Fruit fly (Drosophila melanogaster): ENCODE results near the gene Npc2d.
A peak's percentile ranks its signal among the peaks of the same experiment; 100 is the strongest.

Npc2d gene

dm6 chr3R:10084914-10085313 is 29.0 kb upstream of the Npc2d start (continued):
- TF ChIP-seq Pdp1 (GFP tag; optimal IDR thresholded peaks at IDR 0.05) (peak; percentile 8 to 27), Nf-YA (GFP tag; IDR thresholded peaks at IDR 0.05) (peak; percentile 21; the same call in 1 of the 2 replicates), btn (GFP tag; optimal IDR thresholded peaks at IDR 0.05) (no peak), zfh1 (GFP tag; IDR thresholded peaks at IDR 0.05) (0 out of 3 replicates have a peak, but pooled peaks have one; percentile 50), CG1647 (GFP tag; optimal IDR thresholded peaks at IDR 0.05) (peak; percentile 57), org-1 (GFP tag; optimal IDR thresholded peaks at IDR 0.05) (peak; percentile 39), CG2678 (tag; optimal IDR thresholded peaks at IDR 0.05) (peak; percentile 70), CG30403 (GFP tag; optimal IDR thresholded peaks at IDR 0.05) (peak; percentile 49), CG15011 (GFP tag; optimal IDR thresholded peaks at IDR 0.05) (peak; percentile 22), zf30C (GFP tag; optimal IDR thresholded peaks at IDR 0.05) (no peak), nau (GFP tag; optimal IDR thresholded peaks at IDR 0.05) (no peak), phol (tag; optimal IDR thresholded peaks at IDR 0.05) (no peak), CG10267 (tag; optimal IDR thresholded peaks at IDR 0.05) (no peak), Xrp1 (GFP tag; IDR thresholded peaks at IDR 0.05) (peak; percentile 19; the same call in 1 of the 2 replicates), CG2712 (tag; optimal IDR thresholded peaks at IDR 0.05) (peak; percentile 9), Trl (optimal IDR thresholded peaks at IDR 0.05) (no peak), Trl (GFP tag; optimal IDR thresholded peaks at IDR 0.05) (no peak), CTCF (GFP tag; optimal IDR thresholded peaks at IDR 0.05) (no peak), slbo (GFP tag; IDR thresholded peaks at IDR 0.05) (peak; percentile 90), kni (GFP tag; optimal IDR thresholded peaks at IDR 0.05) (no peak), wor (GFP tag; IDR thresholded peaks at IDR 0.05) (no peak), row (GFP tag; IDR thresholded peaks at IDR 0.05) (peak; percentile 62), usp (GFP tag; optimal IDR thresholded peaks at IDR 0.05) (no peak), NFAT (GFP tag; IDR thresholded peaks at IDR 0.05) (peak; percentile 77), CG7928 (GFP tag; optimal IDR thresholded peaks at IDR 0.05) (peak; percentile 28), CG8765 (GFP tag; IDR thresholded peaks at IDR 0.05) (peak; percentile 68; the same call in 1 of the 2 replicates), ttk (GFP tag; IDR thresholded peaks at IDR 0.05) (peak; percentile 52), gt (GFP tag; IDR thresholded peaks at IDR 0.05) (no peak), CG15601 (tag; optimal IDR thresholded peaks at IDR 0.05) (no peak), CG9876 (GFP tag; optimal IDR thresholded peaks at IDR 0.05) (peak; percentile 28), CG6854 (GFP tag; optimal IDR thresholded peaks at IDR 0.05) (no peak), TFAM (GFP tag; optimal IDR thresholded peaks at IDR 0.05) (no peak), CG8478 (optimal IDR thresholded peaks at IDR 0.05) (no peak), sens-2 (GFP tag; IDR thresholded peaks at IDR 0.05) (no peak), CG12659 (GFP tag; optimal IDR thresholded peaks at IDR 0.05) (peak; percentile 40), danr (GFP tag; IDR thresholded peaks at IDR 0.05) (peak; percentile 33; the same call in 1 of the 2 replicates), CG10431 (GFP tag; optimal IDR thresholded peaks at IDR 0.05) (no peak), mld (GFP tag; IDR thresholded peaks at IDR 0.05; ENCODE audit: partially characterized antibody) (no peak), Chrac-16 (GFP tag; optimal IDR thresholded peaks at IDR 0.05) (no peak), mirr (GFP tag; optimal IDR thresholded peaks at IDR 0.05) (no peak), vfl (GFP tag; optimal IDR thresholded peaks at IDR 0.05) (peak; percentile 26), HLH4C (GFP tag; IDR thresholded peaks at IDR 0.05; ENCODE audit: partially characterized antibody) (no peak), peb (GFP tag; IDR thresholded peaks at IDR 0.05) (no peak), gsb-n (tag; optimal IDR thresholded peaks at IDR 0.05) (no peak), ci (GFP tag; IDR thresholded peaks at IDR 0.05) (no peak), bigmax (GFP tag; optimal IDR thresholded peaks at IDR 0.05) (no peak), CG18476 (GFP tag; optimal IDR thresholded peaks at IDR 0.05) (no peak), CG17385 (GFP tag; optimal IDR thresholded peaks at IDR 0.05) (no peak), Fer2 (tag; optimal IDR thresholded peaks at IDR 0.05) (no peak), CG18619 (GFP tag; optimal IDR thresholded peaks at IDR 0.05) (peak; percentile 56), pnt (GFP tag; optimal IDR thresholded peaks at IDR 0.05) (no peak), HLHmδ (GFP tag; optimal IDR thresholded peaks at IDR 0.05) (no peak), tin (GFP tag; optimal IDR thresholded peaks at IDR 0.05) (peak; percentile 2)
